Worm (Caenorhabditis elegans) whole organism, young adult: ENCODE results near the gene ZK353.9.

Experiments used
- B0261.1 ChIP-seq: sonication (generic microtip); optimal IDR thresholded peaks from 2 replicates; lab custom pipeline; 2016; ENCODE audit warnings: mild to moderate bottlenecking, missing genetic modification characterization, moderate library complexity, missing compliant biosample characterization
- B0336.3 ChIP-seq: fragments of 200-800 bp; sonication (Bioruptor generic); IDR thresholded peaks from 2 replicates; pipeline ENCODE4 v1.3.6; 2022; ENCODE audit warnings: missing genetic modification characterization, missing compliant biosample characterization
- F52B5.7 ChIP-seq: sonication (generic microtip); optimal IDR thresholded peaks from 2 replicates; lab custom pipeline; 2016; ENCODE audit warnings: mild to moderate bottlenecking, missing genetic modification characterization, missing compliant biosample characterization
- F57A8.1 ChIP-seq: fragments of 200-800 bp; sonication (Bioruptor generic); optimal IDR thresholded peaks from 2 replicates; lab custom pipeline; 2018; ENCODE audit warnings: mild to moderate bottlenecking, missing genetic modification characterization, moderate library complexity, missing compliant biosample characterization
- F57C9.4 ChIP-seq: sonication (generic microtip); optimal IDR thresholded peaks from 2 replicates; lab custom pipeline; 2017; ENCODE audit warnings: mild to moderate bottlenecking, missing genetic modification characterization, missing compliant biosample characterization
- K12H6.12 ChIP-seq: fragments of 200-800 bp; sonication (Bioruptor generic); optimal IDR thresholded peaks from 2 replicates; lab custom pipeline; 2018; ENCODE audit warnings: mild to moderate bottlenecking, missing genetic modification characterization, missing compliant biosample characterization
- T26A5.8 ChIP-seq: sonication (generic microtip); optimal IDR thresholded peaks from 2 replicates; lab custom pipeline; 2016; ENCODE audit warnings: missing genetic modification characterization, missing compliant biosample characterization
- Y53G8AR.9 ChIP-seq: fragments of 200-800 bp; sonication (Bioruptor generic); conservative IDR thresholded peaks from 2 replicates; pipeline ENCODE4 v1.3.6; 2022; ENCODE audit warnings: missing genetic modification reagents, missing genetic modification characterization, missing compliant biosample characterization
- Y67H2A.10 ChIP-seq: fragments of 200-800 bp; sonication (Bioruptor generic); conservative IDR thresholded peaks from 2 replicates; pipeline ENCODE4 v1.3.6; 2022; ENCODE audit warnings: missing genetic modification reagents, missing genetic modification characterization, missing compliant biosample characterization
- attf-5 ChIP-seq: fragments of 200-800 bp; sonication (Bioruptor generic); optimal IDR thresholded peaks from 2 replicates; lab custom pipeline; 2018; ENCODE audit warnings: mild to moderate bottlenecking, missing genetic modification characterization, missing compliant biosample characterization
- ceh-58 ChIP-seq: fragments of 200-800 bp; sonication (Bioruptor generic); IDR thresholded peaks from 2 replicates; pipeline ENCODE4 v1.3.6; 2022; ENCODE audit warnings: missing genetic modification characterization, missing compliant biosample characterization
- dox-1 ChIP-seq: fragments of 200-800 bp; sonication (Bioruptor generic); IDR thresholded peaks from 2 replicates; pipeline ENCODE4 v1.3.6; 2022; ENCODE audit warnings: missing genetic modification reagents, missing genetic modification characterization, missing compliant biosample characterization
- efl-1 ChIP-seq: fragments of 150-350 bp; optimal IDR thresholded peaks from 2 replicates; lab custom pipeline; 2014; ENCODE audit warnings: missing biosample characterization, missing genetic modification reagents, missing genetic modification characterization
- ekl-4 ChIP-seq: fragments of 200-800 bp; sonication (Bioruptor generic); IDR thresholded peaks from 2 replicates; pipeline ENCODE4 v1.3.6; 2022; ENCODE audit warnings: missing genetic modification reagents, missing genetic modification characterization, missing compliant biosample characterization
- ets-4 ChIP-seq: fragments of 200-800 bp; sonication (Bioruptor generic); optimal IDR thresholded peaks from 2 replicates; lab custom pipeline; 2018; ENCODE audit warnings: mild to moderate bottlenecking, missing genetic modification characterization, missing compliant biosample characterization
- hlh-12 ChIP-seq: sonication (generic microtip); optimal IDR thresholded peaks from 2 replicates; lab custom pipeline; 2016; ENCODE audit warnings: missing genetic modification characterization, missing compliant biosample characterization
- lin-35 ChIP-seq, 3 experiments: fragments of 150-350 bp in 2 of 3; sonication (generic microtip) in 1 of 3; optimal IDR thresholded peaks; 2 replicates each; lab custom pipeline; 2014 to 2018; ENCODE audit warnings: missing biosample characterization in 3 of 3, missing genetic modification characterization in 3 of 3, missing genetic modification reagents in 3 of 3
- lsy-27 ChIP-seq: sonication (generic microtip); optimal IDR thresholded peaks from 2 replicates; lab custom pipeline; 2017; ENCODE audit warnings: missing genetic modification characterization, mild to moderate bottlenecking, missing compliant biosample characterization, antibody characterized with exemption, missing genotype, borderline replicate concordance; ENCODE audit not compliant: insufficient read depth
- madf-6 ChIP-seq: fragments of 200-800 bp; sonication (Bioruptor generic); IDR thresholded peaks from 2 replicates; pipeline ENCODE4 v1.3.6; 2022; ENCODE audit warnings: missing genetic modification reagents, missing genetic modification characterization, missing compliant biosample characterization
- madf-8 ChIP-seq: fragments of 200-800 bp; sonication (Bioruptor generic); conservative IDR thresholded peaks from 2 replicates; pipeline ENCODE4 v1.3.6; 2022; ENCODE audit warnings: missing genetic modification reagents, missing genetic modification characterization, missing compliant biosample characterization
- mes-4 ChIP-seq: sonication (generic microtip); optimal IDR thresholded peaks from 2 replicates; lab custom pipeline; 2016; ENCODE audit warnings: missing genotype, missing genetic modification characterization, missing compliant biosample characterization
- nfyb-1 ChIP-seq: fragments of 200-800 bp; sonication (Bioruptor generic); IDR thresholded peaks from 2 replicates; pipeline ENCODE4 v1.3.6; 2022; ENCODE audit warnings: missing genetic modification reagents, missing genetic modification characterization, missing compliant biosample characterization
- nhr-120 ChIP-seq: fragments of 200-800 bp; sonication (Bioruptor generic); IDR thresholded peaks from 2 replicates; pipeline ENCODE4 v1.3.6; 2022; ENCODE audit warnings: missing genetic modification characterization, missing compliant biosample characterization
- nhr-27 ChIP-seq: fragments of 200-800 bp; sonication (Bioruptor generic); optimal IDR thresholded peaks from 2 replicates; lab custom pipeline; 2018; ENCODE audit warnings: mild to moderate bottlenecking, missing genetic modification characterization, moderate library complexity, missing compliant biosample characterization
- nhr-80 ChIP-seq: sonication (generic microtip); optimal IDR thresholded peaks from 2 replicates; lab custom pipeline; 2016; ENCODE audit warnings: missing genetic modification characterization, missing compliant biosample characterization
- nhr-90 ChIP-seq: sonication (generic microtip); optimal IDR thresholded peaks from 2 replicates; lab custom pipeline; 2016; ENCODE audit warnings: missing genotype, mild to moderate bottlenecking, missing genetic modification characterization, missing compliant biosample characterization
- sdz-38 ChIP-seq: sonication (generic microtip); optimal IDR thresholded peaks from 2 replicates; lab custom pipeline; 2016; ENCODE audit warnings: missing genotype, missing genetic modification characterization, missing compliant biosample characterization
- snpc-1.1 ChIP-seq: sonication (generic microtip); optimal IDR thresholded peaks from 2 replicates; lab custom pipeline; 2017; ENCODE audit warnings: missing genetic modification characterization, mild to moderate bottlenecking, missing compliant biosample characterization, antibody characterized with exemption, moderate library complexity, missing genotype, missing genetic modification reagents; ENCODE audit not compliant: insufficient read depth
- snpc-1.3 ChIP-seq: sonication (generic microtip); optimal IDR thresholded peaks from 2 replicates; lab custom pipeline; 2017; ENCODE audit warnings: missing genetic modification characterization, mild to moderate bottlenecking, missing compliant biosample characterization, antibody characterized with exemption, moderate library complexity, missing genotype, missing genetic modification reagents; ENCODE audit not compliant: insufficient read depth
- snpc-4 ChIP-seq, 5 experiments: fragments of 150-350 bp in 1 of 5; sonication (generic microtip) in 4 of 5; optimal IDR thresholded peaks; 2 replicates each; lab custom pipeline; 2014 to 2018; ENCODE audit warnings: missing genetic modification characterization in 5 of 5, missing biosample characterization in 3 of 5, antibody characterized with exemption in 2 of 5, mild to moderate bottlenecking in 2 of 5, missing compliant biosample characterization in 2 of 5, missing genotype in 2 of 5, moderate library complexity in 2 of 5, missing genetic modification reagents in 1 of 5
- ztf-25 ChIP-seq: fragments of 200-800 bp; sonication (Bioruptor generic); IDR thresholded peaks from 2 replicates; pipeline ENCODE4 v1.3.6; 2022; ENCODE audit warnings: missing genetic modification reagents, missing genetic modification characterization, missing compliant biosample characterization
- ztf-28 ChIP-seq: fragments of 200-800 bp; sonication (Bioruptor generic); IDR thresholded peaks from 2 replicates; pipeline ENCODE4 v1.3.6; 2022; ENCODE audit warnings: missing genetic modification reagents, missing genetic modification characterization, missing compliant biosample characterization

The ZK353.9 gene

ce11 chrIII:8380645-8381044 lies 28.7 kb upstream of the ZK353.9 start, which contains the start of gene R05D3.12:
Gene R05D3.12 (plus strand): TSS chrIII:8380945.
- 0 out of 2 replicates have a peak, but pooled peaks have one; percentile 16 for TF ChIP-seq Y53G8AR.9 (GFP tag; lab: Robert Waterston, UW)
- no peak for TF ChIP-seq Y67H2A.10 (GFP tag; lab: Robert Waterston, UW)
- TF ChIP-seq snpc-1.1, result no peak
- TF ChIP-seq dox-1, result no peak
- no peak for TF ChIP-seq B0261.1
- TF ChIP-seq ztf-25, result no peak
- peak; percentile 27; the same call in 1 of the 2 replicates for TF ChIP-seq madf-6 (GFP tag; lab: Robert Waterston, UW)
- no peak for TF ChIP-seq F57C9.4 (tag; lab: Kevin White, UChicago)
- TF ChIP-seq T26A5.8 (tag; lab: Kevin White, UChicago), result no peak
- TF ChIP-seq ets-4 (GFP tag; lab: Kevin White, UChicago), result no peak
- no peak for TF ChIP-seq nhr-80 (tag; lab: Kevin White, UChicago)
- TF ChIP-seq B0336.3 (GFP tag; lab: Robert Waterston, UW), result no peak
- no peak for TF ChIP-seq nhr-120 (GFP tag; lab: Robert Waterston, UW)
- no peak for TF ChIP-seq ceh-58 (GFP tag; lab: Robert Waterston, UW)
- no peak for TF ChIP-seq nhr-90

ce11 chrIII:8389539-8389938 lies 19.8 kb upstream of the ZK353.9 start, which contains the start of gene ZK353.4:
Gene ZK353.4 (minus strand): TSS chrIII:8389639.
- no peak for TF ChIP-seq attf-5 (GFP tag; lab: Kevin White, UChicago)
- TF ChIP-seq F57A8.1 (GFP tag; lab: Kevin White, UChicago), result no peak
- TF ChIP-seq sdz-38 (tag; lab: Kevin White, UChicago), result no peak
- TF ChIP-seq mes-4 (tag; lab: Kevin White, UChicago), result no peak
- TF ChIP-seq lsy-27 (tag; lab: Kevin White, UChicago), result no peak
- no peak for TF ChIP-seq madf-8
- no peak for TF ChIP-seq snpc-4 (GFP tag; optimal IDR thresholded peaks at IDR 0.05; lab: Kevin White, UChicago)
- no peak for TF ChIP-seq snpc-4 (tag; optimal IDR thresholded peaks at IDR 0.05; lab: Kevin White, UChicago)
- no peak for TF ChIP-seq ekl-4 (GFP tag; lab: Robert Waterston, UW)
- no peak for TF ChIP-seq hlh-12 (tag; lab: Kevin White, UChicago)
- TF ChIP-seq F52B5.7 (tag; lab: Kevin White, UChicago), result no peak
- TF ChIP-seq efl-1, result no peak
- TF ChIP-seq dox-1, result no peak
- no peak for TF ChIP-seq lin-35 (GFP tag; optimal IDR thresholded peaks at IDR 0.05; lab: Kevin White, UChicago)
- TF ChIP-seq nhr-27 (tag; lab: Kevin White, UChicago), result no peak

- no peak for TF ChIP-seq ztf-28 (GFP tag; lab: Robert Waterston, UW)
- TF ChIP-seq K12H6.12, result peak; percentile 22
- TF ChIP-seq nfyb-1 (GFP tag; lab: Robert Waterston, UW), result 0 out of 2 replicates have a peak, but pooled peaks have one; percentile 19
Observed at ce11 chrIII:8392307-8392706, 17.0 kb upstream of the ZK353.9 start.

- TF ChIP-seq nhr-120 (GFP tag; lab: Robert Waterston, UW), result no peak
- TF ChIP-seq snpc-1.3 (tag; lab: Kevin White, UChicago), result no peak
Observed at ce11 chrIII:8394374-8395302, 14.7 kb upstream of the ZK353.9 start, which contains the start of gene ZK353.10. Gene ZK353.10 (minus strand): TSS chrIII:8394424.
